Worm (Caenorhabditis elegans) whole organism, L1 larva: Measurements from ENCODE around the gene T04G9.7.

Experiments
- egl-27 ChIP-seq, 2 experiments: fragments of 150-350 bp in 1 of 2; sonication (generic microtip); optimal IDR thresholded peaks; 3 replicates each; lab custom pipeline; 2017 to 2018; ENCODE audit warnings: missing biosample characterization in 2 of 2, missing genetic modification characterization in 2 of 2, missing genetic modification reagents in 2 of 2
- mdl-1 ChIP-seq, 2 experiments: fragments of 150-350 bp; optimal IDR thresholded peaks; 2 replicates each; lab custom pipeline; 2014 to 2017; ENCODE audit warnings: missing biosample characterization in 2 of 2, missing genetic modification characterization in 2 of 2, inconsistent platforms in 1 of 2
- mep-1 ChIP-seq: fragments of 150-350 bp; optimal IDR thresholded peaks from 2 replicates; lab custom pipeline; 2014; ENCODE audit warnings: missing biosample characterization, missing genetic modification characterization
- nhr-76 ChIP-seq: sonication (generic microtip); optimal IDR thresholded peaks from 2 replicates; lab custom pipeline; 2017; ENCODE audit warnings: missing biosample characterization, missing genetic modification characterization
- rnt-1 ChIP-seq: sonication (generic microtip); optimal IDR thresholded peaks from 2 replicates; lab custom pipeline; 2016; ENCODE audit warnings: mild to moderate bottlenecking, missing genetic modification characterization, moderate library complexity, missing compliant biosample characterization

DNA sequence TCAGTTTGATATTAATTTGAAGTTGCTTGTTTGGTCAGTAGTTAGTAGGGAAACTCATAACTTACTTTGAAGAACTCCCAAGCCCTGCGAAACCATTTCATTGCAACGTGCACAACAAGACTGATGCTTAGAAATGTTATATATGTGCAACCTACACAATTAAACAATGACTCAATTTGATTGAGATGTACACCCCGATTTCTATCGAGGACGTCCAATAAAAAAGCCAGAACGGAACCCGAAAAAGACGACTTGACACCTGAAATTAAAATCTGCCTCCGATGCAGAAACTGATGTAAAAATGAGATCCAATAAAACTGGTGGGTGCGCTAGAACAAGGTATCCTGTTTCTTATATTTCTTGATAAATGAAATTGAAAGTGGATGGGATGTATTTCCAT lies 14.2 kb downstream of the T04G9.7 start, which contains the start of gene T04G9.6:
- no peak for TF ChIP-seq egl-27 (tag; optimal IDR thresholded peaks at IDR 0.05; lab: Kevin White, UChicago)
- TF ChIP-seq nhr-76 (tag; lab: Kevin White, UChicago), result no peak
- no peak for TF ChIP-seq rnt-1 (tag; lab: Kevin White, UChicago)
- no peak for TF ChIP-seq mdl-1 (tag; optimal IDR thresholded peaks at IDR 0.05; lab: Kevin White, UChicago)
- no peak for TF ChIP-seq mep-1 (tag; lab: Kevin White, UChicago)
